Worm (Caenorhabditis elegans) whole organism, early embryonic: ENCODE results near the gene nhr-90.

Source experiments
- aly-1 ChIP-seq: sonication (generic microtip); optimal IDR thresholded peaks from 2 replicates; lab custom pipeline; 2016; ENCODE audit warnings: missing genetic modification characterization, missing compliant biosample characterization
- ceh-13 ChIP-seq: fragments of 200-800 bp; sonication (Bioruptor generic); optimal IDR thresholded peaks from 2 replicates; lab custom pipeline; 2018; ENCODE audit warnings: mild to moderate bottlenecking, missing genetic modification characterization, missing compliant biosample characterization
- scrt-1 ChIP-seq: fragments of 200-800 bp; sonication (Bioruptor generic); IDR thresholded peaks from 2 replicates; pipeline ENCODE4 v1.3.6; 2022; ENCODE audit warnings: missing genetic modification characterization, missing compliant biosample characterization
- tbx-37 ChIP-seq: fragments of 200-800 bp; sonication (Bioruptor generic); conservative IDR thresholded peaks from 2 replicates; pipeline ENCODE4 v1.3.6; 2022; ENCODE audit warnings: missing genetic modification reagents, missing genetic modification characterization, missing compliant biosample characterization
- tra-4 ChIP-seq: sonication (generic microtip); optimal IDR thresholded peaks from 2 replicates; lab custom pipeline; 2017; ENCODE audit warnings: missing genetic modification characterization, missing compliant biosample characterization

ce11 chrV:568105-568504 is 42.2 kb upstream of the nhr-90 start, which contains the start of gene sri-72:
- TF ChIP-seq tra-4 (tag; lab: Kevin White, UChicago): no peak
- TF ChIP-seq scrt-1: no peak
- no peak for TF ChIP-seq tbx-37 (GFP tag; lab: Robert Waterston, UW)
- TF ChIP-seq ceh-13: no peak
- TF ChIP-seq aly-1 (tag; lab: Kevin White, UChicago): no peak
